Worm (Caenorhabditis elegans): Measurements from ENCODE around the gene zipt-7.2.

The zipt-7.2 gene

ce11 chrX:15550769-15551168, 43.1 kb upstream of the zipt-7.2 start (continued):
- no peak for TF ChIP-seq cey-2 (tag; optimal IDR thresholded peaks at IDR 0.05; ENCODE audit: borderline replicate concordance, insufficient read depth)
- TF ChIP-seq ztf-11 (tag; optimal IDR thresholded peaks at IDR 0.05), result no peak
- TF ChIP-seq attf-4 (tag; optimal IDR thresholded peaks at IDR 0.05), result no peak
- TF ChIP-seq T20F7.1 (GFP tag; optimal IDR thresholded peaks at IDR 0.05), result no peak
- no peak for TF ChIP-seq ceh-20 (GFP tag; IDR thresholded peaks at IDR 0.05)
- TF ChIP-seq hif-1 (tag; optimal IDR thresholded peaks at IDR 0.05), result no peak

DNA sequence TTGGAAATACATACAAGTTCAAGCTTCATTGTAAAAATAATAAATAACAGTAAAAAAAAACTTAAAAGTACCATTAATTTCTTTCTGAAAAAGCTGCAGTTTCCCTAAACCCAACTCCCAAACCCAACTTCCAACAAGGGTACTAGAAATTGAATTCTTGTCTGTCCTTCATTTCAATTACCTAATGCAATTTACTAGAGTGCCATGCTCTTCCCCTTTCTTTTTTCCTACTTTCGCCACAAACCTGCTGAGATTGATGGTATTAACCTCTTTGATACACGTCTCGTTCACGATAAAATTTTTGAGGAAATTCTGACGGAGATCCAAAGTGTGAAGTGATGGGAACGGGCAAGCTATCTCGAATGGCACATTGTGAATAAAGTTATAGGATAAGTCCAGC, 40.2 kb upstream of the zipt-7.2 start:
- TF ChIP-seq Y75B8A.6 (GFP tag; IDR thresholded peaks at IDR 0.05) (no peak), sdz-12 (GFP tag; optimal IDR thresholded peaks at IDR 0.05) (no peak), F44E2.7 (GFP tag; IDR thresholded peaks at IDR 0.05) (no peak)

ce11 chrX:15546943-15547342, 39.3 kb upstream of the zipt-7.2 start:
- TF ChIP-seq Y75B8A.6 (GFP tag; IDR thresholded peaks at IDR 0.05) (no peak), nhr-28 (tag; optimal IDR thresholded peaks at IDR 0.05) (peak; percentile 1), daf-16 (GFP tag; optimal IDR thresholded peaks at IDR 0.05) (no peak), daf-16 (tag; optimal IDR thresholded peaks at IDR 0.05) (peak; percentile 20), lin-13 (GFP tag; optimal IDR thresholded peaks at IDR 0.05) (no peak), unc-39 (tag; optimal IDR thresholded peaks at IDR 0.05) (no peak), arid-1 (GFP tag; conservative IDR thresholded peaks at IDR 0.05) (no peak), dmd-9 (GFP tag; IDR thresholded peaks at IDR 0.05) (no peak), ztf-11 (tag; optimal IDR thresholded peaks at IDR 0.05) (no peak), ces-1 (GFP tag; optimal IDR thresholded peaks at IDR 0.05) (no peak), nhr-102 (tag; optimal IDR thresholded peaks at IDR 0.05) (no peak), ama-1 (optimal IDR thresholded peaks at IDR 0.05) (no peak), cey-2 (tag; optimal IDR thresholded peaks at IDR 0.05; ENCODE audit: borderline replicate concordance, insufficient read depth) (no peak), D1046.2 (GFP tag; IDR thresholded peaks at IDR 0.05) (0 out of 2 replicates have a peak, but pooled peaks have one; percentile 11), nhr-41 (GFP tag; IDR thresholded peaks at IDR 0.05) (no peak), dmd-6 (GFP tag; IDR thresholded peaks at IDR 0.05) (peak; percentile 12; the same call in 1 of the 2 replicates), duxl-1 (tag; optimal IDR thresholded peaks at IDR 0.05; ENCODE audit: poor library complexity) (no peak)

ce11 chrX:15545485-15545884, 37.8 kb upstream of the zipt-7.2 start:
- TF ChIP-seq dmd-6 (GFP tag; IDR thresholded peaks at IDR 0.05) (0 out of 2 replicates have a peak, but pooled peaks have one; percentile 22), nhr-28 (tag; optimal IDR thresholded peaks at IDR 0.05) (no peak)

- TF ChIP-seq dve-1 (tag; optimal IDR thresholded peaks at IDR 0.05; ENCODE audit: insufficient read depth), result peak; percentile 69
- 0 out of 2 replicates have a peak, but pooled peaks have one; percentile 39 for TF ChIP-seq lin-1 (GFP tag; IDR thresholded peaks at IDR 0.05)
- TF ChIP-seq dmd-8 (GFP tag; IDR thresholded peaks at IDR 0.05), result no peak
- TF ChIP-seq lsy-2 (tag; optimal IDR thresholded peaks at IDR 0.05), result no peak
- TF ChIP-seq egl-43 (GFP tag; IDR thresholded peaks at IDR 0.05), result no peak
- TF ChIP-seq daf-16 (GFP tag; optimal IDR thresholded peaks at IDR 0.05), result no peak
- peak; percentile 21 for TF ChIP-seq daf-16 (tag; optimal IDR thresholded peaks at IDR 0.05)
- TF ChIP-seq daf-12 (tag; optimal IDR thresholded peaks at IDR 0.05), result no peak
- TF ChIP-seq php-3 (GFP tag; IDR thresholded peaks at IDR 0.05), result peak; percentile 94
- peak; percentile 68 for TF ChIP-seq hlh-11 (tag; optimal IDR thresholded peaks at IDR 0.05)
- TF ChIP-seq ceh-62 (tag; optimal IDR thresholded peaks at IDR 0.05), result no peak
- TF ChIP-seq T26A8.4 (GFP tag; IDR thresholded peaks at IDR 0.05), result no peak
- peak; percentile 10 for TF ChIP-seq nhr-28 (tag; optimal IDR thresholded peaks at IDR 0.05)
- TF ChIP-seq fos-1 (tag; optimal IDR thresholded peaks at IDR 0.05), result no peak
- TF ChIP-seq tra-1 (GFP tag; IDR thresholded peaks at IDR 0.05), result peak; percentile 63
- TF ChIP-seq nhr-102 (tag; optimal IDR thresholded peaks at IDR 0.05), result no peak
- peak; percentile 86 for TF ChIP-seq dmd-6 (GFP tag; IDR thresholded peaks at IDR 0.05)
- TF ChIP-seq gei-8 (GFP tag; optimal IDR thresholded peaks at IDR 0.05), result no peak
Observed at ce11 chrX:15544671-15545070, 37.0 kb upstream of the zipt-7.2 start.
